Fruit fly (Drosophila melanogaster): Measurements from ENCODE around the gene Sema1a.

The Sema1a gene

DNA sequence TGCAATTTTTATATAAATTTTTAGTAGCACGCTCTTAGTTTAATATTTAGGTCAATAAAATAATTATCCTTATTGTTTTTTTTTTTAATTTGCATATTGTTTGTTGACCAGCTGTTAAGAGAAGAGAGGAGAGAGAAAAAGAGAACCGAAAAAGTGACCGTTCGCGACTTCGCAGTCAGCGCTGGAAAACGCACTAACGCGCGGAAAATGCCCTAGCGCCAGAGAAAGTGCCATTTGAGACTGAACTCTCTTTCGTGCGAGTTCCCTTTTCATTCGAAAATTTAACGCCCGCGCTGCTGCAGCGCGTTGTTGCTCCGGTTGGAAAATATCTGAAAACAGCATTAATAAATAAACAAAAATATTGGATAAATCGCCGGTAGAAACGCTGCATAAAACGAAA is 1.2 kb downstream of the Sema1a start (continued):
- TF ChIP-seq pfk (GFP tag; optimal IDR thresholded peaks at IDR 0.05): peak; percentile 87
- no peak for TF ChIP-seq Dip2 (GFP tag; IDR thresholded peaks at IDR 0.05)
- TF ChIP-seq tin (GFP tag; optimal IDR thresholded peaks at IDR 0.05): no peak
- no peak for TF ChIP-seq CG2889 (GFP tag; IDR thresholded peaks at IDR 0.05)
- TF ChIP-seq ara (GFP tag; IDR thresholded peaks at IDR 0.05): no peak
- TF ChIP-seq CG32532 (GFP tag; IDR thresholded peaks at IDR 0.05): peak; percentile 24; the same call in 1 of the 2 replicates
- TF ChIP-seq Chrac-16 (GFP tag; optimal IDR thresholded peaks at IDR 0.05): no peak
- no peak for TF ChIP-seq CG14860 (GFP tag; IDR thresholded peaks at IDR 0.05; ENCODE audit: partially characterized antibody)
- no peak for TF ChIP-seq pita (GFP tag; optimal IDR thresholded peaks at IDR 0.05)
- TF ChIP-seq HmgZ (tag; optimal IDR thresholded peaks at IDR 0.05): peak; percentile 31
- no peak for TF ChIP-seq nerfin-2 (GFP tag; IDR thresholded peaks at IDR 0.05; ENCODE audit: partially characterized antibody)
- no peak for TF ChIP-seq NC2α (GFP tag; optimal IDR thresholded peaks at IDR 0.05)
- no peak for TF ChIP-seq CG12155 (GFP tag; optimal IDR thresholded peaks at IDR 0.05)
- no peak for TF ChIP-seq Ravus (GFP tag; IDR thresholded peaks at IDR 0.05)
- no peak for TF ChIP-seq sima (GFP tag; optimal IDR thresholded peaks at IDR 0.05)
- TF ChIP-seq hkb (optimal IDR thresholded peaks at IDR 0.05): no peak
- no peak for TF ChIP-seq hkb (GFP tag; IDR thresholded peaks at IDR 0.05)
- TF ChIP-seq CTCF (GFP tag; optimal IDR thresholded peaks at IDR 0.05): no peak
- TF ChIP-seq zen (tag; optimal IDR thresholded peaks at IDR 0.05): no peak
- peak; percentile 72 for TF ChIP-seq vvl (GFP tag; IDR thresholded peaks at IDR 0.05)
- no peak for TF ChIP-seq CG13775 (GFP tag; optimal IDR thresholded peaks at IDR 0.05)
- no peak for TF ChIP-seq sc (optimal IDR thresholded peaks at IDR 0.05)
- TF ChIP-seq sc (GFP tag; optimal IDR thresholded peaks at IDR 0.05): no peak
- no peak for TF ChIP-seq CG8388 (GFP tag; optimal IDR thresholded peaks at IDR 0.05)
- no peak for TF ChIP-seq nerfin-1 (tag; optimal IDR thresholded peaks at IDR 0.05)
- no peak for TF ChIP-seq chinmo (GFP tag; IDR thresholded peaks at IDR 0.05; ENCODE audit: partially characterized antibody)
- TF ChIP-seq Hr78 (GFP tag; optimal IDR thresholded peaks at IDR 0.05): no peak
- no peak for TF ChIP-seq Lpt (GFP tag; optimal IDR thresholded peaks at IDR 0.05)
- TF ChIP-seq CG14050 (GFP tag; IDR thresholded peaks at IDR 0.05): no peak
- no peak for TF ChIP-seq fru (optimal IDR thresholded peaks at IDR 0.05)
- no peak for TF ChIP-seq CG11695 (GFP tag; IDR thresholded peaks at IDR 0.05)
- TF ChIP-seq Fer1 (GFP tag; optimal IDR thresholded peaks at IDR 0.05): peak; percentile 14
- TF ChIP-seq CG13894 (tag; optimal IDR thresholded peaks at IDR 0.05): no peak
- no peak for TF ChIP-seq Nf-YA (GFP tag; IDR thresholded peaks at IDR 0.05)
- TF ChIP-seq corto (GFP tag; optimal IDR thresholded peaks at IDR 0.05): no peak
- no peak for TF ChIP-seq hbn (GFP tag; IDR thresholded peaks at IDR 0.05; ENCODE audit: partially characterized antibody)
- TF ChIP-seq Max (GFP tag; optimal IDR thresholded peaks at IDR 0.05): no peak
- TF ChIP-seq CG7963 (GFP tag; IDR thresholded peaks at IDR 0.05; ENCODE audit: partially characterized antibody): no peak
- peak; percentile 69 for TF ChIP-seq sens (GFP tag)
- no peak for TF ChIP-seq Ssrp (tag; optimal IDR thresholded peaks at IDR 0.05)
- peak; percentile 34; the same call in 2 of the 3 replicates for TF ChIP-seq CG34224 (GFP tag; IDR thresholded peaks at IDR 0.05; ENCODE audit: partially characterized antibody)
- TF ChIP-seq Eip74EF (GFP tag; optimal IDR thresholded peaks at IDR 0.05): no peak
- no peak for TF ChIP-seq CG15696 (tag; optimal IDR thresholded peaks at IDR 0.05)
- TF ChIP-seq ranshi (GFP tag; IDR thresholded peaks at IDR 0.05): no peak
- TF ChIP-seq Dad (GFP tag; optimal IDR thresholded peaks at IDR 0.05): no peak
- TF ChIP-seq CG8290 (GFP tag; optimal IDR thresholded peaks at IDR 0.05): peak; percentile 51
- peak in 1 of 2 experiments; percentile 45 for TF ChIP-seq CG8290 (tag; optimal IDR thresholded peaks at IDR 0.05)
- TF ChIP-seq CG8359 (GFP tag; optimal IDR thresholded peaks at IDR 0.05; ENCODE audit: borderline replicate concordance): no peak
- TF ChIP-seq Bdp1 (GFP tag; optimal IDR thresholded peaks at IDR 0.05): peak; percentile 28
- TF ChIP-seq Camta (GFP tag; optimal IDR thresholded peaks at IDR 0.05): no peak
- TF ChIP-seq Sry-δ (GFP tag; optimal IDR thresholded peaks at IDR 0.05): no peak
- TF ChIP-seq wek (GFP tag; optimal IDR thresholded peaks at IDR 0.05): peak; percentile 44
- no peak for TF ChIP-seq maf-S (GFP tag; optimal IDR thresholded peaks at IDR 0.05)

All from whole organism, embryonic.